Fruit fly (Drosophila melanogaster) whole organism, embryonic: Measurements from ENCODE around the gene Rchy1.

Experiments used
- CG12236 ChIP-seq: fragments of 200-800 bp; sonication (Bioruptor generic); optimal IDR thresholded peaks from 2 replicates; lab custom pipeline; 2016; ENCODE audit warnings: missing biosample characterization, missing genetic modification characterization
- CG14667 ChIP-seq: fragments of 200-800 bp; sonication (Bioruptor generic); IDR thresholded peaks from 2 replicates; pipeline ENCODE4 v1.3.6; 2022; ENCODE audit warnings: missing biosample characterization, missing genetic modification characterization
- CG15514 ChIP-seq: fragments of 200-800 bp; sonication (Bioruptor generic); optimal IDR thresholded peaks from 3 replicates; lab custom pipeline; 2017; ENCODE audit warnings: missing biosample characterization, missing genetic modification characterization, mild to moderate bottlenecking, moderate library complexity, missing genetic modification reagents
- CG16863 ChIP-seq: fragments of 200-800 bp; sonication (Bioruptor generic); optimal IDR thresholded peaks from 3 replicates; lab custom pipeline; 2016; ENCODE audit warnings: missing biosample characterization, missing genetic modification characterization
- CG17328 ChIP-seq: fragments of 200-800 bp; sonication (Bioruptor generic); IDR thresholded peaks from 2 replicates; pipeline ENCODE4 v1.3.6; 2022; ENCODE audit warnings: missing biosample characterization, missing genetic modification characterization
- CG17361 ChIP-seq: fragments of 200-800 bp; sonication (Bioruptor generic); IDR thresholded peaks from 3 replicates; pipeline ENCODE4 v1.3.6; 2022; ENCODE audit warnings: missing biosample characterization, missing genetic modification characterization
- CG1792 ChIP-seq: fragments of 200-800 bp; sonication (Bioruptor generic); optimal IDR thresholded peaks from 2 replicates; lab custom pipeline; 2016; ENCODE audit warnings: missing biosample characterization, missing genetic modification characterization
- CG2712 ChIP-seq: fragments of 200-800 bp; optimal IDR thresholded peaks from 3 replicates; lab custom pipeline; 2019; ENCODE audit warnings: missing biosample characterization, mild to moderate bottlenecking, missing genetic modification characterization, moderate library complexity
- CG31224 ChIP-seq: fragments of 200-800 bp; sonication (Bioruptor generic); IDR thresholded peaks from 2 replicates; pipeline ENCODE4 v1.3.6; 2022; ENCODE audit warnings: missing biosample characterization, missing genetic modification characterization
- CG32767 ChIP-seq: fragments of 200-800 bp; sonication (Bioruptor generic); IDR thresholded peaks from 2 replicates; pipeline ENCODE4 v1.3.6; 2022; ENCODE audit warnings: missing biosample characterization, missing genetic modification characterization
- CG32772 ChIP-seq: fragments of 200-800 bp; sonication (Bioruptor generic); IDR thresholded peaks from 2 replicates; pipeline ENCODE4 v1.3.6; 2022; ENCODE audit warnings: missing biosample characterization, missing genetic modification characterization
- CG42726 ChIP-seq: fragments of 200-800 bp; sonication (Bioruptor generic); IDR thresholded peaks from 2 replicates; pipeline ENCODE4 v1.3.6; 2022; ENCODE audit warnings: missing biosample characterization, missing genetic modification characterization; ENCODE audit not compliant: partially characterized antibody
- CG6791 ChIP-seq: fragments of 200-800 bp; sonication (Bioruptor generic); IDR thresholded peaks from 3 replicates; pipeline ENCODE4 v1.3.6; 2022; ENCODE audit warnings: missing biosample characterization, missing genetic modification characterization; ENCODE audit not compliant: partially characterized antibody
- CG7556 ChIP-seq: fragments of 200-800 bp; sonication (Bioruptor generic); optimal IDR thresholded peaks from 2 replicates; lab custom pipeline; 2017; ENCODE audit warnings: missing biosample characterization, mild to moderate bottlenecking, missing genetic modification characterization
- CG7745 ChIP-seq: fragments of 200-800 bp; sonication (Bioruptor generic); optimal IDR thresholded peaks from 2 replicates; lab custom pipeline; 2018; ENCODE audit warnings: missing biosample characterization, mild to moderate bottlenecking, missing genetic modification characterization, moderate library complexity
- CG9437 ChIP-seq: fragments of 200-800 bp; sonication (Bioruptor generic); optimal IDR thresholded peaks from 2 replicates; lab custom pipeline; 2018; ENCODE audit warnings: missing biosample characterization, mild to moderate bottlenecking, missing genetic modification characterization
- CG9609 ChIP-seq: fragments of 200-800 bp; sonication (Bioruptor generic); optimal IDR thresholded peaks from 3 replicates; lab custom pipeline; 2016; ENCODE audit warnings: missing biosample characterization, missing genetic modification characterization
- CG9797 ChIP-seq: fragments of 200-800 bp; sonication (Bioruptor generic); optimal IDR thresholded peaks from 3 replicates; lab custom pipeline; 2018; ENCODE audit warnings: missing biosample characterization, mild to moderate bottlenecking, missing genetic modification characterization
- CoRest ChIP-seq: fragments of 200-800 bp; sonication (Bioruptor generic); optimal IDR thresholded peaks from 3 replicates; lab custom pipeline; 2018; ENCODE audit warnings: missing biosample characterization, mild to moderate bottlenecking, missing genetic modification characterization, moderate library complexity
- D ChIP-seq, 2 experiments: fragments of 200-800 bp in 1 of 2; fragments of >200 bp in 1 of 2; sonication (Bioruptor generic) in 1 of 2; optimal IDR thresholded peaks; 2 replicates in 1 of 2; 3 replicates in 1 of 2; lab custom pipeline; 2017; ENCODE audit warnings: mild to moderate bottlenecking in 1 of 2, missing biosample characterization in 1 of 2, missing genetic modification characterization in 1 of 2, missing genetic modification reagents in 1 of 2
- Fer2 ChIP-seq: fragments of 200-800 bp; sonication (Bioruptor generic); optimal IDR thresholded peaks from 2 replicates; lab custom pipeline; 2018; ENCODE audit warnings: missing biosample characterization, mild to moderate bottlenecking, missing genetic modification characterization, moderate library complexity
- Hr51 ChIP-seq, 2 experiments: fragments of 200-800 bp; sonication (Bioruptor generic); optimal IDR thresholded peaks; 2 replicates in 1 of 2; 3 replicates in 1 of 2; lab custom pipeline; 2016 to 2018; ENCODE audit warnings: missing biosample characterization in 2 of 2, missing genetic modification characterization in 2 of 2, mild to moderate bottlenecking in 1 of 2, moderate library complexity in 1 of 2
- Jarid2 ChIP-seq: fragments of 200-800 bp; sonication (Bioruptor generic); optimal IDR thresholded peaks from 3 replicates; lab custom pipeline; 2017; ENCODE audit warnings: mild to moderate bottlenecking, missing biosample characterization, missing genetic modification reagents, missing genetic modification characterization
- MBD-R2 ChIP-seq: fragments of 200-800 bp; sonication (Bioruptor generic); IDR thresholded peaks from 2 replicates; pipeline ENCODE4 v1.3.6; 2022; ENCODE audit warnings: missing biosample characterization, missing genetic modification characterization
- Nf-YC ChIP-seq: fragments of 200-800 bp; optimal IDR thresholded peaks from 3 replicates; lab custom pipeline; 2019; ENCODE audit warnings: missing biosample characterization, mild to moderate bottlenecking, missing genetic modification characterization, moderate library complexity
- ato ChIP-seq: fragments of 200-800 bp; sonication (Bioruptor generic); IDR thresholded peaks from 2 replicates; pipeline ENCODE4 v1.3.6; 2022; ENCODE audit warnings: missing biosample characterization, missing genetic modification characterization; ENCODE audit not compliant: partially characterized antibody
- br ChIP-seq: fragments of >200 bp; optimal IDR thresholded peaks from 2 replicates; lab custom pipeline; 2017
- caup ChIP-seq: fragments of 200-800 bp; sonication (Bioruptor generic); optimal IDR thresholded peaks from 3 replicates; lab custom pipeline; 2017; ENCODE audit warnings: missing biosample characterization, mild to moderate bottlenecking, missing genetic modification characterization, moderate library complexity; ENCODE audit not compliant: severe bottlenecking
- chinmo ChIP-seq: fragments of 200-800 bp; sonication (Bioruptor generic); IDR thresholded peaks from 4 replicates; pipeline ENCODE4 v1.3.6; 2022; ENCODE audit warnings: missing biosample characterization, missing genetic modification characterization; ENCODE audit not compliant: partially characterized antibody
- crol ChIP-seq: fragments of 200-800 bp; sonication (Bioruptor generic); IDR thresholded peaks from 2 replicates; pipeline ENCODE4 v1.3.6; 2022; ENCODE audit warnings: missing biosample characterization, missing genetic modification characterization
- dmrt99B ChIP-seq: fragments of 200-800 bp; sonication (Bioruptor generic); optimal IDR thresholded peaks from 2 replicates; lab custom pipeline; 2018; ENCODE audit warnings: missing biosample characterization, mild to moderate bottlenecking, missing genetic modification characterization, moderate library complexity
- en ChIP-seq: fragments of 200-800 bp; sonication (Bioruptor generic); optimal IDR thresholded peaks from 2 replicates; lab custom pipeline; 2016; ENCODE audit warnings: missing biosample characterization, missing genetic modification characterization
- fd64A ChIP-seq: fragments of 200-800 bp; sonication (Bioruptor generic); optimal IDR thresholded peaks from 3 replicates; lab custom pipeline; 2018; ENCODE audit warnings: missing biosample characterization, mild to moderate bottlenecking, missing genetic modification characterization
- gro ChIP-seq: fragments of 200-800 bp; sonication (Bioruptor generic); optimal IDR thresholded peaks from 2 replicates; lab custom pipeline; 2016; ENCODE audit warnings: missing biosample characterization, missing genetic modification characterization
- gsb-n ChIP-seq: fragments of 200-800 bp; sonication (Bioruptor generic); optimal IDR thresholded peaks from 3 replicates; lab custom pipeline; 2018; ENCODE audit warnings: missing biosample characterization, mild to moderate bottlenecking, missing genetic modification characterization
- klu ChIP-seq: fragments of 200-800 bp; sonication (Bioruptor generic); IDR thresholded peaks from 2 replicates; pipeline ENCODE4 v1.3.6; 2022; ENCODE audit warnings: missing biosample characterization, missing genetic modification characterization
- nerfin-2 ChIP-seq: fragments of 200-800 bp; sonication (Bioruptor generic); IDR thresholded peaks from 2 replicates; pipeline ENCODE4 v1.3.6; 2022; ENCODE audit warnings: missing biosample characterization, missing genetic modification characterization; ENCODE audit not compliant: partially characterized antibody
- nom ChIP-seq: fragments of 200-800 bp; sonication (Bioruptor generic); optimal IDR thresholded peaks from 2 replicates; lab custom pipeline; 2017; ENCODE audit warnings: missing biosample characterization, missing genetic modification characterization, mild to moderate bottlenecking, moderate library complexity, missing genetic modification reagents
- pho ChIP-seq: fragments of 200-800 bp; sonication (Bioruptor generic); optimal IDR thresholded peaks from 2 replicates; lab custom pipeline; 2016; ENCODE audit warnings: missing biosample characterization, missing genetic modification characterization
- psq ChIP-seq: fragments of 200-800 bp; sonication (Bioruptor generic); optimal IDR thresholded peaks from 2 replicates; lab custom pipeline; 2017; ENCODE audit warnings: missing biosample characterization, missing genetic modification characterization
- salm ChIP-seq: fragments of 200-800 bp; sonication (Bioruptor generic); optimal IDR thresholded peaks from 2 replicates; lab custom pipeline; 2018; ENCODE audit warnings: missing biosample characterization, mild to moderate bottlenecking, missing genetic modification characterization
- seq ChIP-seq: fragments of 200-800 bp; sonication (Bioruptor generic); IDR thresholded peaks from 2 replicates; pipeline ENCODE4 v1.3.6; 2022; ENCODE audit warnings: missing biosample characterization, missing genetic modification characterization
- tin ChIP-seq: fragments of 200-800 bp; sonication (Bioruptor generic); optimal IDR thresholded peaks from 3 replicates; lab custom pipeline; 2016; ENCODE audit warnings: missing biosample characterization, missing genetic modification characterization
- toy ChIP-seq: fragments of 200-800 bp; sonication (Bioruptor generic); IDR thresholded peaks from 2 replicates; pipeline ENCODE4 v1.3.6; 2022; ENCODE audit warnings: missing biosample characterization, missing genetic modification characterization
- usp ChIP-seq: fragments of >200 bp; optimal IDR thresholded peaks from 2 replicates; lab custom pipeline; 2017; ENCODE audit warnings: missing biosample characterization, missing genetic modification characterization
- zf30C ChIP-seq: fragments of 200-800 bp; sonication (Bioruptor generic); optimal IDR thresholded peaks from 3 replicates; lab custom pipeline; 2018; ENCODE audit warnings: missing biosample characterization, mild to moderate bottlenecking, missing genetic modification characterization

Gene Rchy1

dm6 chr2L:6473076-6474037, 7.9 kb upstream of the Rchy1 start, which contains the start of gene mmy (continued):
- peak; percentile 58 for TF ChIP-seq CG7556 (GFP tag; lab: Kevin White, UChicago)
- peak; percentile 36 for TF ChIP-seq CG15514
- peak; percentile 15 to 81 for TF ChIP-seq Hr51 (GFP tag; optimal IDR thresholded peaks at IDR 0.05; lab: Kevin White, UChicago)
- TF ChIP-seq CG2712 (tag; lab: Kevin White, UChicago): peak; percentile 74
- peak; percentile 3 for TF ChIP-seq tin (GFP tag; lab: Kevin White, UChicago)
- TF ChIP-seq nom (GFP tag; lab: Kevin White, UChicago): peak; percentile 56
- TF ChIP-seq CG42726 (GFP tag; lab: Robert Waterston, UW): peak; percentile 50; the same call in 1 of the 2 replicates
- TF ChIP-seq CG17328 (GFP tag; lab: Robert Waterston, UW): peak; percentile 53
- TF ChIP-seq salm (tag; lab: Kevin White, UChicago): peak; percentile 13
- TF ChIP-seq zf30C (GFP tag; lab: Kevin White, UChicago): peak; percentile 5
- peak; percentile 54; the same call in 1 of the 2 replicates for TF ChIP-seq CG32772 (GFP tag; lab: Robert Waterston, UW)
- no peak for TF ChIP-seq CG12236
- TF ChIP-seq MBD-R2 (GFP tag; lab: Robert Waterston, UW): peak; percentile 62
- 0 out of 2 replicates have a peak, but pooled peaks have one; percentile 26 for TF ChIP-seq klu (GFP tag; lab: Robert Waterston, UW)
- peak; percentile 69 for TF ChIP-seq CoRest (tag; lab: Kevin White, UChicago)
- TF ChIP-seq toy (GFP tag; lab: Robert Waterston, UW): no peak
- TF ChIP-seq usp: no peak
- TF ChIP-seq seq (GFP tag; lab: Robert Waterston, UW): peak; percentile 27; the same call in 1 of the 2 replicates
- TF ChIP-seq psq (GFP tag; lab: Kevin White, UChicago): no peak
- TF ChIP-seq CG1792: no peak
- peak; percentile 34; the same call in 1 of the 2 replicates for TF ChIP-seq ato (GFP tag; lab: Robert Waterston, UW)
- peak; percentile 86 for TF ChIP-seq CG9797 (GFP tag; lab: Kevin White, UChicago)
- peak; percentile 64 for TF ChIP-seq gro (GFP tag; lab: Kevin White, UChicago)
- no peak for TF ChIP-seq Fer2 (tag; lab: Kevin White, UChicago)
- no peak for TF ChIP-seq CG14667 (GFP tag; lab: Robert Waterston, UW)
- peak; percentile 56 for TF ChIP-seq CG17361
- peak; percentile 71 for TF ChIP-seq Jarid2
- TF ChIP-seq en (GFP tag; lab: Kevin White, UChicago): peak; percentile 10
- no peak for TF ChIP-seq CG7745 (tag; lab: Kevin White, UChicago)
- peak; percentile 92; the same call in 3 of the 4 replicates for TF ChIP-seq chinmo (GFP tag; lab: Robert Waterston, UW)
- TF ChIP-seq nerfin-2 (GFP tag; lab: Robert Waterston, UW): 0 out of 2 replicates have a peak, but pooled peaks have one; percentile 27
- peak; percentile 94 for TF ChIP-seq D (optimal IDR thresholded peaks at IDR 0.05; lab: Kevin White, UChicago)
- peak; percentile 16 for TF ChIP-seq D (GFP tag; optimal IDR thresholded peaks at IDR 0.05; lab: Kevin White, UChicago)
- 0 out of 2 replicates have a peak, but pooled peaks have one; percentile 9 for TF ChIP-seq CG32767 (GFP tag; lab: Robert Waterston, UW)
- TF ChIP-seq caup: peak; percentile 4
- peak; percentile 15 for TF ChIP-seq gsb-n (tag; lab: Kevin White, UChicago)
- TF ChIP-seq pho (GFP tag; lab: Kevin White, UChicago): peak; percentile 31
- no peak for TF ChIP-seq CG6791 (GFP tag; lab: Robert Waterston, UW)
- no peak for TF ChIP-seq br (lab: Kevin White, UChicago)
- peak; percentile 38 for TF ChIP-seq CG9437 (GFP tag; lab: Kevin White, UChicago)
- no peak for TF ChIP-seq crol (GFP tag; lab: Robert Waterston, UW)
- TF ChIP-seq Nf-YC (tag; lab: Kevin White, UChicago): no peak
- TF ChIP-seq CG31224: no peak
- TF ChIP-seq CG9609 (GFP tag; lab: Kevin White, UChicago): peak; percentile 10
- TF ChIP-seq fd64A (GFP tag; lab: Kevin White, UChicago): peak; percentile 51
- TF ChIP-seq dmrt99B (tag; lab: Kevin White, UChicago): peak; percentile 81
- peak; percentile 14 for TF ChIP-seq CG16863
